Fruit fly (Drosophila melanogaster) Kc167 (cell line): Measurements from ENCODE around the gene CG43052.

Experiments
- Sin3A ChIP-seq: fragments of >200 bp; optimal IDR thresholded peaks from 2 replicates; lab custom pipeline; 2018; ENCODE audit warnings: missing external identifiers
- h ChIP-seq: fragments of >200 bp; optimal IDR thresholded peaks from 3 replicates; lab custom pipeline; 2018; ENCODE audit warnings: missing external identifiers
- insv ChIP-seq: fragments of >200 bp; optimal IDR thresholded peaks from 3 replicates; lab custom pipeline; 2018; ENCODE audit warnings: missing external identifiers

dm6 chr2L:14356793-14357372 is 5.0 kb downstream of the CG43052 start:
- TF ChIP-seq Sin3A (no peak), h (lab: Kevin White, UChicago) (no peak), insv (lab: Kevin White, UChicago) (no peak)
